Worm (Caenorhabditis elegans): ENCODE results near the gene F14H8.5.
A peak's percentile ranks its signal among the peaks of the same experiment; 100 is the strongest.

The F14H8.5 gene

DNA sequence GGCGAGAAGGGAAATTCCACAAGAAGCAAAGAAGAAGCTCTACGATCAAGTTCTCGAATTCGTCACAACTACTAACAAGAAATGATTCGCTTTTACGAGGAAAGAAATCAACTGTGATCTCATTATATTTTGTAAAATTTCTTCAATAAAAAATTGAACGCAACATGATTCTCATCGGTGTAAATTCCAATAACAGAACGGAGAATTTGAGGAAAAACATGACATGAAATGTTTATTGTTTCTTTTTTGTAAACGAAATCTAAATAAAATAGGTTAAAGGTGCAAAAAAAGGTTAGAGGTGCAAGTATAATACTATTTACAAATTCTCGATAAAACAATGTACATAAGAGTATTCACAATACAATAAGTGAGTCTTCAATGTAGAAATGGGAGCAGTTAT is 29.3 kb upstream of the F14H8.5 start:
- TF ChIP-seq nhr-23 (tag; optimal IDR thresholded peaks at IDR 0.05) (no peak), blmp-1 (tag; optimal IDR thresholded peaks at IDR 0.05; ENCODE audit: insufficient read depth) (no peak), gmeb-1 (tag; optimal IDR thresholded peaks at IDR 0.05) (no peak), nhr-21 (tag; optimal IDR thresholded peaks at IDR 0.05) (no peak), nhr-11 (tag; optimal IDR thresholded peaks at IDR 0.05) (no peak), elt-3 (tag; optimal IDR thresholded peaks at IDR 0.05) (no peak), ceh-82 (tag; optimal IDR thresholded peaks at IDR 0.05) (no peak)

DNA sequence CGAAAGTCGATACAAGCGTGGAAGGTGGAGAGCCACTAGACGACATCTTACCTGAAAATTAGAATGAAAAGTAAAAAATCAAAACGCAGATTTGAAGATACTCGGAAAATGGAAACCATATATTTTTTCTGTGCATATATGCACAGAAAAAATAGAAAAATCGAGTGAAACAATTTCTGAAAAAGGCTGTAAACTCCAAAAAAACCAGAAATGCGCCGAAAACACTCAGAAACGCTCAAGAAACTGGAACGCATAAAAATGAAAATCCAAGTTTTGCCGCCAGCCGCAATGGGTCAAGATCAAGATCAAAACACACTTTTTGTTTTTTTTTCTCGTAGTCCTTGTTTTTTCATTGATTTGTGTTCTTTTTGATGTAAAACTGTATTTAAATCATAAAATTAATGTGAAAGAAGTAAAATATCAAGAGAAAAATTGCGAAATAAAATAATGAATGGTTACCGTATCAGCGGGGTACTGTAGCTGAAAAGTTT is 28.2 kb upstream of the F14H8.5 start, which contains the start of gene T01C3.3:
TSS of gene T01C3.3 (minus strand) at position 51 of the 491 bp plus-strand sequence.
- no peak for TF ChIP-seq ztf-11 (tag; optimal IDR thresholded peaks at IDR 0.05)
- no peak for TF ChIP-seq C34F6.9 (tag; optimal IDR thresholded peaks at IDR 0.05)
- TF ChIP-seq snpc-4 (tag; optimal IDR thresholded peaks at IDR 0.05), result no peak
- TF ChIP-seq lin-39 (tag; optimal IDR thresholded peaks at IDR 0.05), result no peak
- TF ChIP-seq sem-4 (tag; optimal IDR thresholded peaks at IDR 0.05), result no peak
- no peak for TF ChIP-seq sma-9 (GFP tag; optimal IDR thresholded peaks at IDR 0.05)
- no peak for TF ChIP-seq sma-9 (tag; optimal IDR thresholded peaks at IDR 0.05)
- no peak for TF ChIP-seq skn-1 (tag; optimal IDR thresholded peaks at IDR 0.05)
- TF ChIP-seq ZK546.5 (tag; optimal IDR thresholded peaks at IDR 0.05), result no peak
- TF ChIP-seq lin-11 (tag; optimal IDR thresholded peaks at IDR 0.05), result no peak
- no peak for TF ChIP-seq nhr-25 (tag; optimal IDR thresholded peaks at IDR 0.05)
- no peak for TF ChIP-seq nhr-10 (tag; optimal IDR thresholded peaks at IDR 0.05)
- no peak for TF ChIP-seq nhr-21 (tag; optimal IDR thresholded peaks at IDR 0.05)
- no peak for TF ChIP-seq aly-2 (tag; optimal IDR thresholded peaks at IDR 0.05)
- no peak for TF ChIP-seq nhr-237 (tag; optimal IDR thresholded peaks at IDR 0.05)
- no peak for TF ChIP-seq R02D3.7 (tag; optimal IDR thresholded peaks at IDR 0.05)
- no peak for TF ChIP-seq alr-1 (tag; optimal IDR thresholded peaks at IDR 0.05)
- no peak for TF ChIP-seq nhr-23 (tag; optimal IDR thresholded peaks at IDR 0.05)
- TF ChIP-seq ceh-82 (tag; optimal IDR thresholded peaks at IDR 0.05), result no peak
- TF ChIP-seq unc-55 (GFP tag; optimal IDR thresholded peaks at IDR 0.05), result no peak

DNA sequence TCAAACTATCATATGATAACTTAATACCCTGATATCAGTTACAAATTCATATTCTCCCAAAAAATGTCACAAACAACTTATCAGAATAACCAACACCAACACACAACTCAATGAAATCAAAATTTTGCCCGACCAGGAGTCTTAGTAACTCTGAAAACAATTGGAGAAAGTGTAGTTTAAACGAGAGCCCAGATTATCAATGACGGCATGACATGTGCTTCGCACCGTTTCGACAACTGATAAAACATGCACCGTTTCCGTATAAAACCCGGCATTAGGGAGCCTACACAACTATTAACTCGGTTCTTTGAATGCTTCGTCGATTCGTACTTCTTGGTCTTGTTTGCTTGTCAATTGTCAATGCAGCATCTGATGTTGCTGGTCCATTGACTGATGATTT is 27.2 kb upstream of the F14H8.5 start, which contains the start of gene fil-1:
TSS of gene fil-1 (plus strand) at position 219 of the 400 bp plus-strand sequence.
- TF ChIP-seq nhr-77 (tag; optimal IDR thresholded peaks at IDR 0.05), result no peak
- TF ChIP-seq fos-1 (tag; optimal IDR thresholded peaks at IDR 0.05), result peak; percentile 40
- TF ChIP-seq sma-9 (GFP tag; optimal IDR thresholded peaks at IDR 0.05), result peak; percentile 60
- TF ChIP-seq sma-9 (tag; optimal IDR thresholded peaks at IDR 0.05), result no peak

DNA sequence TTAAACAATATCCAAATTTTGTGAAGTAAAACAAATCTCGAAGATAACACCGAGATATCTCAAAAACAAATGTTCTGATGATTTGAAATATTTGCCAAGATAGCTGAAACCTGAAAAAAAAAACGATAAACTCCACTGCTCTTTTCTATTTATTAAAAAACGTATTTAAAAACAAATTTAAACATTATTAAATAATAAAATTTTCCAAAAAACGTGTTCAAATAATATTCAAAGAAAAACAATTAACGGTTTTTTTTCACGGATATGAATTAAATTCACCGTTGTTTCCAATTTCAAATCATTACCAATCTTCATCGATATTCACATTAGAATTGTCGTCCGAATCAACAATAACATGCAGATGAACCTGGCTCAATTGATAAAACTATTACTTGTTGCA is 24.6 kb upstream of the F14H8.5 start, which contains the start of gene irld-14:
TSS of gene irld-14 (plus strand) at position 301 of the 400 bp plus-strand sequence.
- no peak for TF ChIP-seq peb-1 (tag; optimal IDR thresholded peaks at IDR 0.05)
- no peak for TF ChIP-seq elt-1 (tag; optimal IDR thresholded peaks at IDR 0.05)
- TF ChIP-seq skn-1 (tag; optimal IDR thresholded peaks at IDR 0.05), result no peak
- no peak for TF ChIP-seq unc-39 (tag; optimal IDR thresholded peaks at IDR 0.05)
- TF ChIP-seq ama-1 (optimal IDR thresholded peaks at IDR 0.05), result no peak
- TF ChIP-seq ceh-16 (tag; optimal IDR thresholded peaks at IDR 0.05), result no peak
- no peak for TF ChIP-seq nhr-237 (tag; optimal IDR thresholded peaks at IDR 0.05)
- TF ChIP-seq egl-27 (tag; optimal IDR thresholded peaks at IDR 0.05), result no peak
- no peak for TF ChIP-seq nhr-11 (tag; optimal IDR thresholded peaks at IDR 0.05)
- no peak for TF ChIP-seq snpc-4 (tag; optimal IDR thresholded peaks at IDR 0.05)
- no peak for TF ChIP-seq nhr-77 (tag; optimal IDR thresholded peaks at IDR 0.05)
- no peak for TF ChIP-seq nhr-21 (tag; optimal IDR thresholded peaks at IDR 0.05)
- no peak for TF ChIP-seq nhr-10 (tag; optimal IDR thresholded peaks at IDR 0.05)
- TF ChIP-seq sem-4 (tag; optimal IDR thresholded peaks at IDR 0.05), result no peak

DNA sequence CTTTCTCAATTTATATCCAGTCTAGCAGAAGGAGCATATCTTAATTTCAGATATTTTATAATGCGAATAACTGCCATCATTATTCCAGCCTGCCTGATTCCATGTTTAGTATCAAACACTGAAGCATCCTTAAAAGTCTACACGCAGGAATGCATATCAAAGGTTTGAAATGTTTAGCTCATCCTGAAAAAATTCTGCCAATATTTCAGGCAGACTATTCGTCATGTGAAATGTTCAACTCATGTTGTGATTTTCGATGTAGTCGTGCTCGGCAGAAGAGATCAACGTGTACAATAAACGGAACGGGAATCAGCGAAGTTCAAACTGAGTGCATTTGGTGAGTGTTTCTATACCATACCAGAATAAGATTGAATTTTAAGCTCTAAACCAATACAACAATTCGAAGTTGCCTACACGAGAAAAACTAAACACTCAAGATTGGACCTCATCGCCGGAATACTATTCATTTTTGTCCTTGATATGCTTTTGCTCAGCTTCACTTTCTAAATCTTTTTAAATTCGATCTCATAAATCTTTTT is 21.3 kb upstream of the F14H8.5 start, which contains the start of gene T01C3.11:
TSS of gene T01C3.11 (plus strand) at position 51 of the 539 bp plus-strand sequence.
- TF ChIP-seq ceh-16 (tag; optimal IDR thresholded peaks at IDR 0.05) (no peak), sem-4 (tag; optimal IDR thresholded peaks at IDR 0.05) (no peak), alr-1 (tag; optimal IDR thresholded peaks at IDR 0.05) (no peak), F13H6.1 (tag; optimal IDR thresholded peaks at IDR 0.05) (no peak), lin-13 (GFP tag; optimal IDR thresholded peaks at IDR 0.05) (no peak), zag-1 (tag; optimal IDR thresholded peaks at IDR 0.05) (no peak), ama-1 (optimal IDR thresholded peaks at IDR 0.05) (no peak), lsy-2 (tag; optimal IDR thresholded peaks at IDR 0.05) (no peak), unc-55 (GFP tag; optimal IDR thresholded peaks at IDR 0.05) (no peak), gmeb-1 (tag; optimal IDR thresholded peaks at IDR 0.05) (no peak), mab-5 (tag; optimal IDR thresholded peaks at IDR 0.05) (no peak), nhr-25 (tag; optimal IDR thresholded peaks at IDR 0.05) (no peak)
